Worm (Caenorhabditis elegans): ENCODE measurements around the gene F14H8.8.
A peak's percentile ranks its signal among the peaks of the same experiment; 100 is the strongest.

Gene F14H8.8

ce11 chrV:15002184-15002690 lies 27.0 kb upstream of the F14H8.8 start, which contains the start of the genes fib-1 and mut-15 (continued):
- TF ChIP-seq unc-130 (GFP tag; optimal IDR thresholded peaks at IDR 0.05) (peak; percentile 94), nhr-28 (tag; optimal IDR thresholded peaks at IDR 0.05) (peak; percentile 74), mxl-3 (GFP tag; optimal IDR thresholded peaks at IDR 0.05) (peak; percentile 78), skn-1 (tag; optimal IDR thresholded peaks at IDR 0.05) (no peak), ces-1 (GFP tag; optimal IDR thresholded peaks at IDR 0.05) (no peak), nhr-48 (tag; optimal IDR thresholded peaks at IDR 0.05) (peak; percentile 44), nhr-25 (tag; optimal IDR thresholded peaks at IDR 0.05; ENCODE audit: borderline replicate concordance, insufficient read depth) (peak; percentile 73), aly-2 (tag; optimal IDR thresholded peaks at IDR 0.05) (no peak), Y48G9A.11 (GFP tag; IDR thresholded peaks at IDR 0.05) (peak; percentile 87), daf-8 (GFP tag; IDR thresholded peaks at IDR 0.05) (no peak), ZK337.2 (GFP tag; IDR thresholded peaks at IDR 0.05) (no peak), zfp-3 (GFP tag; conservative IDR thresholded peaks at IDR 0.05) (no peak), zfp-2 (tag; optimal IDR thresholded peaks at IDR 0.05) (peak; percentile 69), ctbp-1 (GFP tag; IDR thresholded peaks at IDR 0.05) (peak; percentile 72), tra-1 (GFP tag; IDR thresholded peaks at IDR 0.05) (peak; percentile 67), hlh-11 (tag; optimal IDR thresholded peaks at IDR 0.05) (peak; percentile 88), dmd-9 (GFP tag; IDR thresholded peaks at IDR 0.05) (peak; percentile 78; the same call in 1 of the 2 replicates), nhr-102 (tag; optimal IDR thresholded peaks at IDR 0.05) (peak; percentile 80), mes-2 (tag; optimal IDR thresholded peaks at IDR 0.05; ENCODE audit: poor library complexity, severe bottlenecking) (peak; percentile 96), T20F7.1 (GFP tag; optimal IDR thresholded peaks at IDR 0.05) (peak; percentile 91), nhr-6 (tag; optimal IDR thresholded peaks at IDR 0.05) (peak; percentile 95), Y105C5A.15 (GFP tag; IDR thresholded peaks at IDR 0.05) (no peak), ceh-62 (tag; optimal IDR thresholded peaks at IDR 0.05) (no peak), dve-1 (tag; optimal IDR thresholded peaks at IDR 0.05; ENCODE audit: insufficient read depth) (peak; percentile 89), dpl-1 (GFP tag; optimal IDR thresholded peaks at IDR 0.05) (peak; percentile 81), nhr-111 (GFP tag; optimal IDR thresholded peaks at IDR 0.05) (no peak), mxl-2 (GFP tag; conservative IDR thresholded peaks at IDR 0.05) (no peak), ceh-32 (tag; optimal IDR thresholded peaks at IDR 0.05; ENCODE audit: poor library complexity) (no peak), nhr-11 (tag; optimal IDR thresholded peaks at IDR 0.05) (peak; percentile 91), egl-27 (tag; optimal IDR thresholded peaks at IDR 0.05) (peak; percentile 54), F44E2.7 (GFP tag; IDR thresholded peaks at IDR 0.05) (no peak), pqm-1 (tag; optimal IDR thresholded peaks at IDR 0.05) (no peak), mdl-1 (tag; optimal IDR thresholded peaks at IDR 0.05) (peak in 1 of 2 experiments; percentile 28), Y5F2A.4 (GFP tag; optimal IDR thresholded peaks at IDR 0.05) (no peak), F49E8.2 (tag; optimal IDR thresholded peaks at IDR 0.05; ENCODE audit: borderline replicate concordance) (peak; percentile 48), sdz-12 (GFP tag; optimal IDR thresholded peaks at IDR 0.05) (no peak), ceh-28 (tag; optimal IDR thresholded peaks at IDR 0.05) (peak; percentile 71), lir-3 (tag; optimal IDR thresholded peaks at IDR 0.05) (no peak), daf-19 (GFP tag; conservative IDR thresholded peaks at IDR 0.05) (peak; percentile 58; the same call in 1 of the 2 replicates), ceh-44 (GFP tag; IDR thresholded peaks at IDR 0.05) (peak; percentile 75), mep-1 (tag; optimal IDR thresholded peaks at IDR 0.05) (peak; percentile 96), rbr-2 (tag; optimal IDR thresholded peaks at IDR 0.05) (peak; percentile 92), vab-7 (GFP tag; IDR thresholded peaks at IDR 0.05) (peak; percentile 60; the same call in 1 of the 2 replicates), lsy-2 (tag; optimal IDR thresholded peaks at IDR 0.05) (peak; percentile 89 to 97), tag-97 (GFP tag; IDR thresholded peaks at IDR 0.05) (no peak), madf-9 (GFP tag; conservative IDR thresholded peaks at IDR 0.05) (no peak), madf-5 (GFP tag; IDR thresholded peaks at IDR 0.05) (no peak), daf-12 (tag; optimal IDR thresholded peaks at IDR 0.05) (no peak), lin-39 (tag; optimal IDR thresholded peaks at IDR 0.05) (no peak), ceh-20 (GFP tag; IDR thresholded peaks at IDR 0.05) (peak; percentile 86)
